Worm (Caenorhabditis elegans): ENCODE data around the gene F54D5.3.
"Not testable (repeated sequence)": the region's sequence is repeated elsewhere in the genome, so short reads cannot be mapped to it uniquely, and the experiment has no call there.

F54D5.3 gene

ce11 chrII:11551981-11552380, 19.6 kb upstream of the F54D5.3 start, which contains the start of gene dhgd-1:
TSS of gene dhgd-1 (minus strand) at chrII:11552081.
- TF ChIP-seq ceh-91 (GFP tag; IDR thresholded peaks at IDR 0.05); ztf-26 (tag; optimal IDR thresholded peaks at IDR 0.05); F39B2.1 (GFP tag; IDR thresholded peaks at IDR 0.05): not testable (repeated sequence)

- TF ChIP-seq nhr-120 (GFP tag; IDR thresholded peaks at IDR 0.05) (no peak), akir-1 (GFP tag; optimal IDR thresholded peaks at IDR 0.05) (no peak), sdz-38 (tag; optimal IDR thresholded peaks at IDR 0.05) (no peak), nhr-27 (tag; optimal IDR thresholded peaks at IDR 0.05) (no peak), egrh-3 (GFP tag; IDR thresholded peaks at IDR 0.05) (no peak), bed-1 (GFP tag; IDR thresholded peaks at IDR 0.05) (no peak), Y79H2A.3 (GFP tag; conservative IDR thresholded peaks at IDR 0.05) (no peak), atf-7 (tag; optimal IDR thresholded peaks at IDR 0.05) (no peak), madf-8 (GFP tag; conservative IDR thresholded peaks at IDR 0.05) (no peak), ztf-3 (GFP tag; optimal IDR thresholded peaks at IDR 0.05) (no peak), F57A8.1 (GFP tag; optimal IDR thresholded peaks at IDR 0.05) (no peak), lin-40 (tag; optimal IDR thresholded peaks at IDR 0.05) (no peak)
These were observed 16.0 kb upstream of the F54D5.3 start, which contains the start of gene F54D5.24 for ce11 chrII:11555634-11556033. TSS of gene F54D5.24 (plus strand) at chrII:11555949.

- TF ChIP-seq zfh-2 (GFP tag; conservative IDR thresholded peaks at IDR 0.05) = 0 out of 2 replicates have a peak, but pooled peaks have one; percentile 13
- TF ChIP-seq ama-1 (optimal IDR thresholded peaks at IDR 0.05) = no peak
- TF ChIP-seq ama-1 (GFP tag; optimal IDR thresholded peaks at IDR 0.05) = no peak
These were observed 15.3 kb upstream of the F54D5.3 start, which contains the start of gene F54D5.17 for ce11 chrII:11556338-11556737. TSS of gene F54D5.17 (plus strand) at chrII:11556638.

- TF ChIP-seq madf-10 (tag; optimal IDR thresholded peaks at IDR 0.05) (no peak), C17E4.6 (GFP tag; IDR thresholded peaks at IDR 0.05) (no peak), zfh-2 (GFP tag; conservative IDR thresholded peaks at IDR 0.05) (0 out of 2 replicates have a peak, but pooled peaks have one; percentile 22), gei-17 (GFP tag; optimal IDR thresholded peaks at IDR 0.05) (no peak), F57A8.1 (GFP tag; optimal IDR thresholded peaks at IDR 0.05) (no peak), unc-130 (GFP tag; optimal IDR thresholded peaks at IDR 0.05) (no peak), mcd-1 (GFP tag; IDR thresholded peaks at IDR 0.05) (no peak), zim-3 (tag; optimal IDR thresholded peaks at IDR 0.05) (no peak)
These were observed 7.5 kb upstream of the F54D5.3 start, which contains the start of gene F54D5.15 for ce11 chrII:11564127-11564526. TSS of gene F54D5.15 (minus strand) at chrII:11564227.

- TF ChIP-seq dox-1 (GFP tag; IDR thresholded peaks at IDR 0.05) (no peak), hmg-1.2 (GFP tag; IDR thresholded peaks at IDR 0.05) (peak; percentile 71), nhr-90 (tag; optimal IDR thresholded peaks at IDR 0.05) (no peak), ceh-91 (GFP tag; IDR thresholded peaks at IDR 0.05) (no peak), nhr-120 (GFP tag; IDR thresholded peaks at IDR 0.05) (no peak), ceh-100 (GFP tag; IDR thresholded peaks at IDR 0.05) (no peak), snpc-1.1 (tag; optimal IDR thresholded peaks at IDR 0.05; ENCODE audit: insufficient read depth) (no peak), pha-4 (tag; optimal IDR thresholded peaks at IDR 0.05) (no peak), zfh-2 (GFP tag; conservative IDR thresholded peaks at IDR 0.05) (peak; percentile 84), efl-1 (GFP tag; optimal IDR thresholded peaks at IDR 0.05) (peak; percentile 23), madf-8 (GFP tag; conservative IDR thresholded peaks at IDR 0.05) (no peak), him-1 (tag; optimal IDR thresholded peaks at IDR 0.05) (no peak), nfya-1 (tag; optimal IDR thresholded peaks at IDR 0.05; ENCODE audit: borderline replicate concordance, insufficient read depth) (no peak), sptf-2 (GFP tag; optimal IDR thresholded peaks at IDR 0.05) (no peak), ets-4 (GFP tag; optimal IDR thresholded peaks at IDR 0.05) (no peak), snpc-1.3 (tag; optimal IDR thresholded peaks at IDR 0.05; ENCODE audit: insufficient read depth) (no peak)
These were observed 4.5 kb upstream of the F54D5.3 start, which contains the start of gene F54D5.5 for ce11 chrII:11566970-11567711. TSS of gene F54D5.5 (minus strand) at chrII:11567020.

Data from whole organism, young adult.